Worm (Caenorhabditis elegans): Measurements from ENCODE around the gene ttr-23.

ce11 chrV:10540024-10540423 lies 49.6 kb downstream of the ttr-23 start, which contains the start of gene degt-1:
- TF ChIP-seq hmg-4 (GFP tag; optimal IDR thresholded peaks at IDR 0.05) (no peak), ama-1 (optimal IDR thresholded peaks at IDR 0.05) (no peak), F13C5.2 (tag; optimal IDR thresholded peaks at IDR 0.05) (no peak), hnd-1 (tag; optimal IDR thresholded peaks at IDR 0.05) (no peak), sea-1 (GFP tag; conservative IDR thresholded peaks at IDR 0.05) (no peak), pes-1 (GFP tag; IDR thresholded peaks at IDR 0.05) (no peak), scrt-1 (GFP tag; IDR thresholded peaks at IDR 0.05) (no peak), tra-4 (tag; optimal IDR thresholded peaks at IDR 0.05) (no peak), hmbx-1 (tag; optimal IDR thresholded peaks at IDR 0.05) (no peak), flt-1 (GFP tag; IDR thresholded peaks at IDR 0.05) (no peak)
